Fruit fly (Drosophila melanogaster) whole organism, pupa: ENCODE results near the gene Os-C.

Source experiments
- CG10348 ChIP-seq: fragments of 200-800 bp; sonication (Bioruptor generic); IDR thresholded peaks from 2 replicates; pipeline ENCODE4 v1.3.6; 2022; ENCODE audit warnings: missing biosample characterization, missing genetic modification characterization
- CG12605 ChIP-seq: fragments of 200-800 bp; sonication (Bioruptor generic); IDR thresholded peaks from 2 replicates; pipeline ENCODE4 v1.3.6; 2022; ENCODE audit warnings: missing biosample characterization, missing genetic modification characterization
- CG13204 ChIP-seq: fragments of 200-800 bp; sonication (Bioruptor generic); optimal IDR thresholded peaks from 2 replicates; lab custom pipeline; 2018; ENCODE audit warnings: missing biosample characterization, mild to moderate bottlenecking, missing genetic modification characterization, moderate library complexity
- CG14655 ChIP-seq: fragments of 200-800 bp; sonication (Bioruptor generic); optimal IDR thresholded peaks from 3 replicates; lab custom pipeline; 2017; ENCODE audit warnings: mild to moderate bottlenecking, missing biosample characterization, missing genetic modification reagents, missing genetic modification characterization
- CG15710 ChIP-seq: fragments of 200-800 bp; sonication (Bioruptor generic); optimal IDR thresholded peaks from 2 replicates; lab custom pipeline; 2018; ENCODE audit warnings: missing biosample characterization, mild to moderate bottlenecking, missing genetic modification characterization, moderate library complexity
- CG17806 ChIP-seq: fragments of 200-800 bp; sonication (Bioruptor generic); optimal IDR thresholded peaks from 2 replicates; lab custom pipeline; 2018; ENCODE audit warnings: missing biosample characterization, mild to moderate bottlenecking, missing genetic modification characterization, moderate library complexity
- CG32121 ChIP-seq: fragments of 200-800 bp; sonication (Bioruptor generic); IDR thresholded peaks from 2 replicates; pipeline ENCODE4 v1.3.6; 2022; ENCODE audit warnings: missing biosample characterization, missing genetic modification characterization
- CG34367 ChIP-seq: fragments of 200-800 bp; sonication (Bioruptor generic); optimal IDR thresholded peaks from 2 replicates; lab custom pipeline; 2018; ENCODE audit warnings: missing biosample characterization, mild to moderate bottlenecking, missing genetic modification characterization
- CG4496 ChIP-seq: fragments of 200-800 bp; sonication (Bioruptor generic); IDR thresholded peaks from 3 replicates; pipeline ENCODE4 v1.3.6; 2022; ENCODE audit warnings: missing biosample characterization, missing genetic modification characterization
- CG8159 ChIP-seq: fragments of 200-800 bp; sonication (Bioruptor generic); optimal IDR thresholded peaks from 3 replicates; lab custom pipeline; 2018; ENCODE audit warnings: missing biosample characterization, mild to moderate bottlenecking, missing genetic modification characterization, moderate library complexity
- CG8301 ChIP-seq: fragments of 200-800 bp; sonication (Bioruptor generic); optimal IDR thresholded peaks from 2 replicates; lab custom pipeline; 2018; ENCODE audit warnings: missing biosample characterization, mild to moderate bottlenecking, missing genetic modification characterization
- CG9948 ChIP-seq: fragments of 200-800 bp; sonication (Bioruptor generic); optimal IDR thresholded peaks from 2 replicates; lab custom pipeline; 2018; ENCODE audit warnings: missing biosample characterization, mild to moderate bottlenecking, missing genetic modification characterization, moderate library complexity
- D1 ChIP-seq: fragments of 200-800 bp; sonication (Bioruptor generic); optimal IDR thresholded peaks from 2 replicates; lab custom pipeline; 2018; ENCODE audit warnings: missing biosample characterization, mild to moderate bottlenecking, missing genetic modification characterization, moderate library complexity
- EcR ChIP-seq: fragments of 200-800 bp; sonication (Bioruptor generic); optimal IDR thresholded peaks from 3 replicates; lab custom pipeline; 2019; ENCODE audit warnings: missing biosample characterization, missing genetic modification characterization, mild to moderate bottlenecking, moderate library complexity, missing genetic modification reagents
- Ets98B ChIP-seq: fragments of 200-800 bp; sonication (Bioruptor generic); IDR thresholded peaks from 2 replicates; pipeline ENCODE4 v1.3.6; 2022; ENCODE audit warnings: missing biosample characterization, missing genetic modification characterization
- Pif1A ChIP-seq: fragments of 200-800 bp; sonication (Bioruptor generic); optimal IDR thresholded peaks from 3 replicates; lab custom pipeline; 2016; ENCODE audit warnings: missing biosample characterization, missing genetic modification characterization
- Pif1B ChIP-seq: fragments of 200-800 bp; sonication (Bioruptor generic); optimal IDR thresholded peaks from 3 replicates; lab custom pipeline; 2016; ENCODE audit warnings: missing biosample characterization, missing genetic modification characterization
- Snoo ChIP-seq: fragments of 200-800 bp; sonication (Bioruptor generic); optimal IDR thresholded peaks from 3 replicates; lab custom pipeline; 2017; ENCODE audit warnings: missing biosample characterization, mild to moderate bottlenecking, missing genetic modification characterization, inconsistent platforms
- fd96Ca ChIP-seq: fragments of 200-800 bp; sonication (Bioruptor generic); IDR thresholded peaks from 3 replicates; pipeline ENCODE4 v1.3.6; 2022; ENCODE audit warnings: missing biosample characterization, missing genetic modification characterization
- gl ChIP-seq: fragments of 200-800 bp; sonication (Bioruptor generic); optimal IDR thresholded peaks from 2 replicates; lab custom pipeline; 2018; ENCODE audit warnings: missing biosample characterization, mild to moderate bottlenecking, missing genetic modification characterization
- rn ChIP-seq: fragments of 200-800 bp; sonication (Bioruptor generic); IDR thresholded peaks from 2 replicates; pipeline ENCODE4 v1.3.6; 2022; ENCODE audit warnings: missing biosample characterization, missing genetic modification characterization

Os-C gene

dm6 chr3R:7954477-7954876 is 24.3 kb upstream of the Os-C start:
- no peak for TF ChIP-seq CG32121
- peak; percentile 10 for TF ChIP-seq CG13204 (GFP tag; lab: Kevin White, UChicago)
- TF ChIP-seq, all 21 proteins: peak for 1

- TF ChIP-seq fd96Ca = no peak; the same call in 2 of the 3 replicates
- no peak for TF ChIP-seq Pif1A (GFP tag; lab: Kevin White, UChicago)
- no peak for TF ChIP-seq CG9948 (tag; lab: Kevin White, UChicago)
Observed at dm6 chr3R:7957008-7957407, 21.8 kb upstream of the Os-C start.

dm6 chr3R:7961348-7961747 is 17.4 kb upstream of the Os-C start:
- TF ChIP-seq fd96Ca (no peak), CG32121 (no peak), CG15710 (tag; lab: Kevin White, UChicago) (no peak), Ets98B (no peak), Snoo (no peak), CG12605 (no peak), Pif1B (GFP tag; lab: Kevin White, UChicago) (no peak), CG13204 (GFP tag; lab: Kevin White, UChicago) (no peak), CG17806 (tag; lab: Kevin White, UChicago) (no peak), D1 (tag; lab: Kevin White, UChicago) (no peak), CG10348 (no peak), Pif1A (GFP tag; lab: Kevin White, UChicago) (no peak), CG8159 (tag; lab: Kevin White, UChicago) (no peak), rn (GFP tag; lab: Robert Waterston, UW) (no peak), CG4496 (GFP tag; lab: Robert Waterston, UW) (no peak), CG34367 (tag; lab: Kevin White, UChicago) (no peak)

- TF ChIP-seq CG34367 (tag; lab: Kevin White, UChicago) (peak; percentile 55), CG17806 (tag; lab: Kevin White, UChicago) (peak; percentile 33), Pif1A (GFP tag; lab: Kevin White, UChicago) (peak; percentile 15), CG9948 (tag; lab: Kevin White, UChicago) (peak; percentile 78), CG13204 (GFP tag; lab: Kevin White, UChicago) (peak; percentile 84), Pif1B (GFP tag; lab: Kevin White, UChicago) (peak; percentile 54), CG14655 (peak; percentile 87), fd96Ca (peak; percentile 76), Ets98B (peak; percentile 49), D1 (tag; lab: Kevin White, UChicago) (no peak), CG32121 (no peak), CG8301 (tag; lab: Kevin White, UChicago) (peak; percentile 54), Snoo (peak; percentile 73), rn (GFP tag; lab: Robert Waterston, UW) (0 out of 2 replicates have a peak, but pooled peaks have one; percentile 21), gl (tag; lab: Kevin White, UChicago) (no peak), EcR (no peak), CG8159 (tag; lab: Kevin White, UChicago) (peak; percentile 82), CG15710 (tag; lab: Kevin White, UChicago) (peak; percentile 66), CG10348 (no peak), CG4496 (GFP tag; lab: Robert Waterston, UW) (peak; percentile 73; the same call in 2 of the 3 replicates), CG12605 (no peak)
Observed at dm6 chr3R:7962778-7963494, 15.8 kb upstream of the Os-C start.

- TF ChIP-seq CG14655 (no peak), CG32121 (peak; percentile 43; the same call in 1 of the 2 replicates), CG13204 (GFP tag; lab: Kevin White, UChicago) (peak; percentile 58), CG4496 (GFP tag; lab: Robert Waterston, UW) (0 out of 3 replicates have a peak, but pooled peaks have one; percentile 39)
Observed at dm6 chr3R:7963495-7964132, 15.1 kb upstream of the Os-C start.

dm6 chr3R:7964751-7965319 is 13.9 kb upstream of the Os-C start:
- TF ChIP-seq CG15710 (tag; lab: Kevin White, UChicago) (no peak), Pif1A (GFP tag; lab: Kevin White, UChicago) (no peak), CG8159 (tag; lab: Kevin White, UChicago) (no peak), CG34367 (tag; lab: Kevin White, UChicago) (no peak), CG13204 (GFP tag; lab: Kevin White, UChicago) (no peak), D1 (tag; lab: Kevin White, UChicago) (no peak), EcR (no peak), CG14655 (no peak), CG12605 (no peak), CG8301 (tag; lab: Kevin White, UChicago) (no peak), Snoo (no peak), fd96Ca (no peak), gl (tag; lab: Kevin White, UChicago) (no peak), CG17806 (tag; lab: Kevin White, UChicago) (no peak), Pif1B (GFP tag; lab: Kevin White, UChicago) (no peak), Ets98B (no peak)
- TF ChIP-seq, all 21 proteins: peak for 0
